Worm (Caenorhabditis elegans): ENCODE data around the gene R08E3.3.

DNA sequence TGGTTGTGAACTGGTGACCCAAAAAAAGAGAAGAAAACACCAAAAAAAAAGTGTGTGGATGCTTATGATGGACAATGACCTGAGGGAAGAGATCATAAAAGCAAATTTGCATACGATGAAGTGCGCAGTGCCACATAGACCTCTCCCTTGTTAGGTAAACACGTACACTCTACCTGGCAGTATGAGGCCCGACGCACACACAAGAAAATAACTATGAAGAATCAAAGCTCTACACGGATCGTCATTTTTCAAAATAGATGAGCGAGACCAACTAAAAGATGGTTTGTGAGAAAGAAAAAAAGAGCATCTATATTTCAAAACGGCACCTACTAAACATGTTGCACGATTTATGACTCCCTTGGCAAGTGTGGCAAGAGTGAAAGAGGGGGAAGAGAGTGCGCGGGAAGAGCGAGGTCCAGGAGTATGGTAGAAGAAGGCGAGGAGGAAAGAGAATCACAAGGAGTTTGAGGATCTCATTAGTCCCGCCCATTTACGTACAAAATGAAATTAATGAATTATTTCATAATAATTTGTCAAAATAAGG lies 18.2 kb upstream of the R08E3.3 start, which contains the start of gene mig-13:
- TF ChIP-seq ztf-4 (tag; optimal IDR thresholded peaks at IDR 0.05) (no peak), nhr-28 (tag; optimal IDR thresholded peaks at IDR 0.05) (no peak), ceh-82 (tag; optimal IDR thresholded peaks at IDR 0.05) (no peak), zag-1 (tag; optimal IDR thresholded peaks at IDR 0.05) (no peak), fkh-10 (GFP tag; optimal IDR thresholded peaks at IDR 0.05) (no peak)

All from whole organism, L3 larva.